Fruit fly (Drosophila melanogaster): ENCODE measurements around the gene spo.

DNA sequence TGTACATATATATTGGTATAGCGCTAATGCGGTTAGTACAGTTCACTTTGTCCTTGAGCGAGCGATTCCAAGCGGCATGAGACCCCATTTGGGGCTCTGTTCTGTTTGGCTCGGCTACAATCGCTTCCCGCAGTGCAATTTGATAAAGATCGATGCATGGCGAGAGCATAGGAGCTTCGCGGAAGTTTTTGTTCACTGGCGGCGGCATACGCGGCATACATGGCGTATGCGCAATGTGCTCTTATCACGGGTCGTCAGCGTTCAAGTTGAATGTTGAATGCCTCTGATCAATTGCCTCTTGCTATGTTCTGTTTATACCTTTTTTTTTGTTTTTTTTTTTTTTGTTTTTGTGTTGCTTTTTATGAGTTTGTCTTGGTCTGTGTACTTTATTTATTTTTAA is 48.7 kb upstream of the spo start:
- no peak for TF ChIP-seq CG8478 (optimal IDR thresholded peaks at IDR 0.05)
- TF ChIP-seq CTCF (optimal IDR thresholded peaks at IDR 0.05): no peak
